Fruit fly (Drosophila melanogaster) whole organism, embryonic: Measurements from ENCODE around the gene Mabi.

Experiments
- Adf1 ChIP-seq: fragments of 200-800 bp; sonication (Bioruptor generic); IDR thresholded peaks from 2 replicates; pipeline ENCODE4 v1.3.6; 2022; ENCODE audit warnings: missing biosample characterization, missing genetic modification characterization
- Aef1 ChIP-seq: fragments of 200-800 bp; sonication (Bioruptor generic); IDR thresholded peaks from 3 replicates; pipeline ENCODE4 v1.3.6; 2022; ENCODE audit warnings: missing biosample characterization, missing genetic modification characterization
- BEAF-32 ChIP-seq: fragments of 200-800 bp; sonication (Bioruptor generic); optimal IDR thresholded peaks from 3 replicates; lab custom pipeline; 2017; ENCODE audit warnings: missing biosample characterization, missing genetic modification characterization, mild to moderate bottlenecking, moderate library complexity, missing genetic modification reagents
- BtbVII ChIP-seq: fragments of 200-800 bp; sonication (Bioruptor generic); optimal IDR thresholded peaks from 3 replicates; lab custom pipeline; 2017; ENCODE audit warnings: missing biosample characterization, mild to moderate bottlenecking, missing genetic modification characterization
- Bteb2 ChIP-seq: fragments of 200-800 bp; sonication (Bioruptor generic); optimal IDR thresholded peaks from 2 replicates; lab custom pipeline; 2016; ENCODE audit warnings: missing biosample characterization, missing genetic modification characterization
- CG11247 ChIP-seq: fragments of 200-800 bp; sonication (Bioruptor generic); IDR thresholded peaks from 2 replicates; pipeline ENCODE4 v1.3.6; 2022; ENCODE audit warnings: missing biosample characterization, missing genetic modification characterization
- CG11504 ChIP-seq: fragments of 200-800 bp; sonication (Bioruptor generic); optimal IDR thresholded peaks from 3 replicates; lab custom pipeline; 2019; ENCODE audit warnings: missing biosample characterization, mild to moderate bottlenecking, missing genetic modification characterization, moderate library complexity
- CG11560 ChIP-seq: fragments of 200-800 bp; sonication (Bioruptor generic); IDR thresholded peaks from 3 replicates; pipeline ENCODE4 v1.3.6; 2022; ENCODE audit warnings: missing biosample characterization, missing genetic modification characterization
- CG12299 ChIP-seq: fragments of 200-800 bp; sonication (Bioruptor generic); optimal IDR thresholded peaks from 2 replicates; lab custom pipeline; 2018; ENCODE audit warnings: missing biosample characterization, mild to moderate bottlenecking, missing genetic modification characterization
- CG12744 ChIP-seq: fragments of 200-800 bp; sonication (Bioruptor generic); optimal IDR thresholded peaks from 2 replicates; lab custom pipeline; 2016; ENCODE audit warnings: missing biosample characterization, missing genetic modification characterization
- CG12769 ChIP-seq: fragments of 200-800 bp; sonication (Bioruptor generic); optimal IDR thresholded peaks from 2 replicates; lab custom pipeline; 2019; ENCODE audit warnings: missing biosample characterization, mild to moderate bottlenecking, missing genetic modification characterization, moderate library complexity
- CG15696 ChIP-seq: fragments of 200-800 bp; sonication (Bioruptor generic); optimal IDR thresholded peaks from 2 replicates; lab custom pipeline; 2019; ENCODE audit warnings: missing biosample characterization, mild to moderate bottlenecking, missing genetic modification characterization, moderate library complexity
- CG16813 ChIP-seq: fragments of 200-800 bp; sonication (Bioruptor generic); IDR thresholded peaks from 3 replicates; pipeline ENCODE4 v1.3.6; 2022; ENCODE audit warnings: missing biosample characterization, missing genetic modification characterization; ENCODE audit not compliant: partially characterized antibody
- CG30431 ChIP-seq: fragments of 200-800 bp; sonication (Bioruptor generic); optimal IDR thresholded peaks from 2 replicates; lab custom pipeline; 2017; ENCODE audit warnings: missing biosample characterization, missing genetic modification characterization
- CG31388 ChIP-seq: fragments of 200-800 bp; sonication (Bioruptor generic); optimal IDR thresholded peaks from 2 replicates; lab custom pipeline; 2016; ENCODE audit warnings: missing biosample characterization, missing genetic modification characterization
- CG32532 ChIP-seq: fragments of 200-800 bp; sonication (Bioruptor generic); IDR thresholded peaks from 2 replicates; pipeline ENCODE4 v1.3.6; 2022; ENCODE audit warnings: missing biosample characterization, missing genetic modification characterization
- CG32767 ChIP-seq: fragments of 200-800 bp; sonication (Bioruptor generic); IDR thresholded peaks from 2 replicates; pipeline ENCODE4 v1.3.6; 2022; ENCODE audit warnings: missing biosample characterization, missing genetic modification characterization
- CG3726 ChIP-seq: fragments of 200-800 bp; sonication (Bioruptor generic); IDR thresholded peaks from 3 replicates; pipeline ENCODE4, ENCODE4 v1.3.6; 2022; ENCODE audit warnings: missing biosample characterization, missing genetic modification characterization
- CG3847 ChIP-seq: fragments of 200-800 bp; sonication (Bioruptor generic); IDR thresholded peaks from 2 replicates; pipeline ENCODE4 v1.3.6; 2022; ENCODE audit warnings: missing biosample characterization, missing genetic modification characterization
- CG4730 ChIP-seq: fragments of 200-800 bp; sonication (Bioruptor generic); IDR thresholded peaks from 2 replicates; pipeline ENCODE4 v1.3.6; 2022; ENCODE audit warnings: missing biosample characterization, missing genetic modification characterization
- CG6854 ChIP-seq: fragments of 200-800 bp; sonication (Bioruptor generic); optimal IDR thresholded peaks from 3 replicates; lab custom pipeline; 2017; ENCODE audit warnings: missing biosample characterization, mild to moderate bottlenecking, missing genetic modification characterization
- CG7987 ChIP-seq: fragments of 200-800 bp; sonication (Bioruptor generic); optimal IDR thresholded peaks from 2 replicates; lab custom pipeline; 2018; ENCODE audit warnings: missing biosample characterization, mild to moderate bottlenecking, missing genetic modification characterization, moderate library complexity
- CG8359 ChIP-seq: fragments of 200-800 bp; sonication (Bioruptor generic); optimal IDR thresholded peaks from 2 replicates; lab custom pipeline; 2017; ENCODE audit warnings: missing biosample characterization, mild to moderate bottlenecking, missing genetic modification characterization, borderline replicate concordance
- CG8944 ChIP-seq: fragments of 200-800 bp; sonication (Bioruptor generic); optimal IDR thresholded peaks from 3 replicates; lab custom pipeline; 2016; ENCODE audit warnings: missing biosample characterization, missing genetic modification characterization
- CG9932 ChIP-seq: fragments of 200-800 bp; sonication (Bioruptor generic); IDR thresholded peaks from 2 replicates; pipeline ENCODE4 v1.3.6; 2022; ENCODE audit warnings: missing biosample characterization, missing genetic modification characterization
- HHEX ChIP-seq: fragments of 200-800 bp; sonication (Bioruptor generic); optimal IDR thresholded peaks from 3 replicates; lab custom pipeline; 2017; ENCODE audit warnings: missing biosample characterization, mild to moderate bottlenecking, missing genetic modification characterization, missing genetic modification reagents
- NC2β ChIP-seq: fragments of 200-800 bp; sonication (Bioruptor generic); optimal IDR thresholded peaks from 2 replicates; lab custom pipeline; 2016; ENCODE audit warnings: missing biosample characterization, missing genetic modification characterization
- Nf-YB ChIP-seq: fragments of 200-800 bp; sonication (Bioruptor generic); optimal IDR thresholded peaks from 3 replicates; lab custom pipeline; 2019; ENCODE audit warnings: missing biosample characterization, mild to moderate bottlenecking, missing genetic modification characterization, moderate library complexity
- Scr ChIP-seq: fragments of 200-800 bp; sonication (Bioruptor generic); IDR thresholded peaks from 2 replicates; pipeline ENCODE4 v1.3.6; 2022; ENCODE audit warnings: missing biosample characterization, missing genetic modification characterization; ENCODE audit not compliant: partially characterized antibody
- Sox100B ChIP-seq: fragments of 200-800 bp; sonication (Bioruptor generic); optimal IDR thresholded peaks from 3 replicates; lab custom pipeline; 2018; ENCODE audit warnings: missing biosample characterization, mild to moderate bottlenecking, missing genetic modification characterization
- Usf ChIP-seq: fragments of 200-800 bp; sonication (Bioruptor generic); optimal IDR thresholded peaks from 2 replicates; lab custom pipeline; 2017; ENCODE audit warnings: missing genotype, missing biosample characterization, missing genetic modification characterization
- ac ChIP-seq: fragments of 200-800 bp; sonication (Bioruptor generic); optimal IDR thresholded peaks from 3 replicates; lab custom pipeline; 2017; ENCODE audit warnings: missing biosample characterization, mild to moderate bottlenecking, missing genetic modification characterization
- bsh ChIP-seq, 2 experiments: fragments of 200-800 bp; sonication (Bioruptor generic); optimal IDR thresholded peaks; 2 replicates each; lab custom pipeline; 2017 to 2018; ENCODE audit warnings: mild to moderate bottlenecking in 2 of 2, missing biosample characterization in 2 of 2, missing genetic modification characterization in 2 of 2, moderate library complexity in 1 of 2
- dm ChIP-seq: fragments of 200-800 bp; sonication (Bioruptor generic); optimal IDR thresholded peaks from 3 replicates; lab custom pipeline; 2016; ENCODE audit warnings: missing biosample characterization, missing genetic modification characterization
- fd3F ChIP-seq: fragments of 200-800 bp; sonication (Bioruptor generic); optimal IDR thresholded peaks from 2 replicates; lab custom pipeline; 2018; ENCODE audit warnings: missing biosample characterization, mild to moderate bottlenecking, missing genetic modification characterization, moderate library complexity
- fd64A ChIP-seq: fragments of 200-800 bp; sonication (Bioruptor generic); optimal IDR thresholded peaks from 3 replicates; lab custom pipeline; 2018; ENCODE audit warnings: missing biosample characterization, mild to moderate bottlenecking, missing genetic modification characterization
- ftz-f1 ChIP-seq: fragments of 200-800 bp; sonication (Bioruptor generic); optimal IDR thresholded peaks from 2 replicates; lab custom pipeline; 2016; ENCODE audit warnings: missing biosample characterization, missing genetic modification characterization
- fu2 ChIP-seq: fragments of 200-800 bp; sonication (Bioruptor generic); optimal IDR thresholded peaks from 2 replicates; lab custom pipeline; 2016; ENCODE audit warnings: missing biosample characterization, missing genetic modification characterization
- gem ChIP-seq: fragments of 200-800 bp; sonication (Bioruptor generic); optimal IDR thresholded peaks from 2 replicates; lab custom pipeline; 2019; ENCODE audit warnings: missing biosample characterization, mild to moderate bottlenecking, missing genetic modification characterization, moderate library complexity
- otp ChIP-seq: fragments of 200-800 bp; sonication (Bioruptor generic); IDR thresholded peaks from 3 replicates; pipeline ENCODE4, ENCODE4 v1.3.6; 2022; ENCODE audit warnings: missing biosample characterization, missing genetic modification characterization
- psq ChIP-seq: fragments of 200-800 bp; sonication (Bioruptor generic); optimal IDR thresholded peaks from 2 replicates; lab custom pipeline; 2017; ENCODE audit warnings: missing biosample characterization, missing genetic modification characterization
- sc ChIP-seq, 3 experiments: fragments of >200 bp in 2 of 3; fragments of 200-800 bp in 1 of 3; sonication (Bioruptor generic) in 1 of 3; optimal IDR thresholded peaks; 2 replicates in 2 of 3; 3 replicates in 1 of 3; lab custom pipeline; 2017; ENCODE audit warnings: mild to moderate bottlenecking in 1 of 3, missing biosample characterization in 1 of 3, missing genetic modification characterization in 1 of 3, missing genetic modification reagents in 1 of 3
- sens-2 ChIP-seq: fragments of 200-800 bp; sonication (Bioruptor generic); IDR thresholded peaks from 2 replicates; pipeline ENCODE4 v1.3.6; 2022; ENCODE audit warnings: missing biosample characterization, missing genetic modification characterization
- sima ChIP-seq: fragments of 200-800 bp; sonication (Bioruptor generic); optimal IDR thresholded peaks from 2 replicates; lab custom pipeline; 2016; ENCODE audit warnings: missing biosample characterization, missing genetic modification characterization
- sug ChIP-seq: fragments of 200-800 bp; optimal IDR thresholded peaks from 2 replicates; lab custom pipeline; 2019; ENCODE audit warnings: missing biosample characterization, mild to moderate bottlenecking, missing genetic modification characterization, moderate library complexity
- tgo ChIP-seq: fragments of 200-800 bp; sonication (Bioruptor generic); IDR thresholded peaks from 3 replicates; pipeline ENCODE4 v1.3.6; 2022; ENCODE audit warnings: missing biosample characterization, missing genetic modification characterization
- toy ChIP-seq: fragments of 200-800 bp; sonication (Bioruptor generic); IDR thresholded peaks from 2 replicates; pipeline ENCODE4 v1.3.6; 2022; ENCODE audit warnings: missing biosample characterization, missing genetic modification characterization
- z ChIP-seq: fragments of 200-800 bp; sonication (Bioruptor generic); IDR thresholded peaks from 3 replicates; pipeline ENCODE4 v1.3.6; 2022; ENCODE audit warnings: missing biosample characterization, missing genetic modification characterization
- zen2 ChIP-seq: fragments of 200-800 bp; sonication (Bioruptor generic); IDR thresholded peaks from 3 replicates; pipeline ENCODE4 v1.3.6; 2022; ENCODE audit warnings: missing biosample characterization, missing genetic modification characterization; ENCODE audit not compliant: partially characterized antibody

The Mabi gene

dm6 chr2L:13219281-13220092, 15.0 kb downstream of the Mabi start, which contains the start of the genes CG9426 and mRF1 (continued):
- no peak for TF ChIP-seq Adf1 (GFP tag; lab: Robert Waterston, UW)
- no peak for TF ChIP-seq CG32532 (GFP tag; lab: Robert Waterston, UW)
- no peak for TF ChIP-seq bsh (GFP tag; optimal IDR thresholded peaks at IDR 0.05; lab: Kevin White, UChicago)
- TF ChIP-seq tgo (GFP tag; lab: Robert Waterston, UW) = no peak
- no peak for TF ChIP-seq Usf
- peak; percentile 63 for TF ChIP-seq CG11504
- no peak for TF ChIP-seq otp (GFP tag; lab: Robert Waterston, UW)
- no peak for TF ChIP-seq ac (GFP tag; lab: Kevin White, UChicago)
- TF ChIP-seq CG7987 (GFP tag; lab: Kevin White, UChicago) = peak; percentile 37
- TF ChIP-seq CG11560 (tag; lab: Robert Waterston, UW) = no peak
- TF ChIP-seq CG4730 (GFP tag; lab: Robert Waterston, UW) = no peak
- TF ChIP-seq sima (GFP tag; lab: Kevin White, UChicago) = no peak
- no peak for TF ChIP-seq Sox100B (GFP tag; lab: Kevin White, UChicago)
- peak; percentile 84 for TF ChIP-seq Nf-YB
- TF ChIP-seq sug = peak; percentile 50
- no peak for TF ChIP-seq ftz-f1 (GFP tag; lab: Kevin White, UChicago)
- no peak for TF ChIP-seq CG8359 (GFP tag; lab: Kevin White, UChicago)
- peak; percentile 14 for TF ChIP-seq fu2 (GFP tag; lab: Kevin White, UChicago)
- TF ChIP-seq zen2 (GFP tag; lab: Robert Waterston, UW) = peak; percentile 95
- no peak for TF ChIP-seq CG11247
- no peak for TF ChIP-seq CG30431 (GFP tag; lab: Kevin White, UChicago)
- TF ChIP-seq CG8944 = no peak
- peak; percentile 1 for TF ChIP-seq NC2β (GFP tag; lab: Kevin White, UChicago)
- TF ChIP-seq sc (optimal IDR thresholded peaks at IDR 0.05; lab: Kevin White, UChicago) = no peak
- TF ChIP-seq sc (GFP tag; optimal IDR thresholded peaks at IDR 0.05; lab: Kevin White, UChicago) = no peak
- no peak for TF ChIP-seq HHEX
- TF ChIP-seq CG32767 (GFP tag; lab: Robert Waterston, UW) = peak; percentile 44; the same call in 1 of the 2 replicates
- peak; percentile 21 for TF ChIP-seq Bteb2
- no peak for TF ChIP-seq fd3F (GFP tag; lab: Kevin White, UChicago)
- TF ChIP-seq CG3847 (GFP tag; lab: Robert Waterston, UW) = no peak
- no peak for TF ChIP-seq CG3726
- peak; percentile 24 for TF ChIP-seq dm
- TF ChIP-seq gem (tag; lab: Kevin White, UChicago) = no peak
- no peak for TF ChIP-seq CG6854
- peak; percentile 66; the same call in 1 of the 2 replicates for TF ChIP-seq CG9932 (GFP tag; lab: Robert Waterston, UW)
- TF ChIP-seq CG15696 (tag; lab: Kevin White, UChicago) = no peak
- no peak for TF ChIP-seq BtbVII (GFP tag; lab: Kevin White, UChicago)
- no peak for TF ChIP-seq CG12299 (tag; lab: Kevin White, UChicago)
- TF ChIP-seq CG12744 (GFP tag; lab: Kevin White, UChicago) = peak; percentile 14
- no peak for TF ChIP-seq CG31388
- TF ChIP-seq z (GFP tag; lab: Robert Waterston, UW) = no peak
- no peak for TF ChIP-seq fd64A (GFP tag; lab: Kevin White, UChicago)
- TF ChIP-seq CG16813 (GFP tag; lab: Robert Waterston, UW) = peak; percentile 100
- no peak for TF ChIP-seq toy
- TF ChIP-seq psq (GFP tag; lab: Kevin White, UChicago) = no peak
- TF ChIP-seq Scr (GFP tag; lab: Robert Waterston, UW) = peak; percentile 97
- no peak for TF ChIP-seq sens-2
- peak; percentile 41 for TF ChIP-seq CG12769 (tag; lab: Kevin White, UChicago)
- peak; percentile 32; the same call in 1 of the 3 replicates for TF ChIP-seq Aef1 (GFP tag; lab: Robert Waterston, UW)
- TF ChIP-seq BEAF-32 (GFP tag; lab: Kevin White, UChicago) = peak; percentile 95
